Fruit fly (Drosophila melanogaster) whole organism, wandering third instar larva: ENCODE measurements around the gene CG6878.
A peak's percentile ranks its signal among the peaks of the same experiment; 100 is the strongest.

ENCODE experiments used
- CG32264 ChIP-seq: fragments of 200-800 bp; sonication (Bioruptor generic); optimal IDR thresholded peaks from 2 replicates; lab custom pipeline; 2016; ENCODE audit warnings: missing biosample characterization, missing genetic modification characterization
- CG9705 ChIP-seq: fragments of 200-800 bp; sonication (Bioruptor generic); optimal IDR thresholded peaks from 2 replicates; lab custom pipeline; 2018; ENCODE audit warnings: missing biosample characterization, mild to moderate bottlenecking, missing genetic modification characterization
- CrebA ChIP-seq: fragments of 200-800 bp; sonication (Bioruptor generic); optimal IDR thresholded peaks from 2 replicates; lab custom pipeline; 2016; ENCODE audit warnings: missing biosample characterization, mild to moderate bottlenecking, missing genetic modification characterization, borderline replicate concordance
- Dif ChIP-seq: fragments of 200-275, 200-300 bp; sonication (Bioruptor generic); optimal IDR thresholded peaks from 2 replicates; lab custom pipeline; 2018; ENCODE audit warnings: missing biosample characterization, missing genetic modification characterization; ENCODE audit not compliant: partially characterized antibody
- GATAd ChIP-seq: sonication (Bioruptor generic); optimal IDR thresholded peaks from 2 replicates; lab custom pipeline; 2016; ENCODE audit warnings: missing biosample characterization, missing genetic modification characterization
- HLH106 ChIP-seq: fragments of 200-800 bp; optimal IDR thresholded peaks from 3 replicates; lab custom pipeline; 2019; ENCODE audit warnings: missing biosample characterization, mild to moderate bottlenecking, missing genetic modification characterization, moderate library complexity
- Hnf4 ChIP-seq: fragments of 200-800 bp; sonication (Bioruptor generic); optimal IDR thresholded peaks from 2 replicates; lab custom pipeline; 2016; ENCODE audit warnings: missing biosample characterization, mild to moderate bottlenecking, missing genetic modification characterization
- Hr78 ChIP-seq: fragments of >200 bp; optimal IDR thresholded peaks from 2 replicates; lab custom pipeline; 2017; ENCODE audit warnings: missing biosample characterization, missing genetic modification characterization
- Hr83 ChIP-seq: fragments of 200-300 bp; sonication (Bioruptor generic); optimal IDR thresholded peaks from 2 replicates; lab custom pipeline; 2016; ENCODE audit warnings: missing biosample characterization, mild to moderate bottlenecking, missing genetic modification characterization, moderate library complexity; ENCODE audit not compliant: poor library complexity, severe bottlenecking
- Myc ChIP-seq: fragments of >200 bp; optimal IDR thresholded peaks from 2 replicates; lab custom pipeline; 2017
- N ChIP-seq: fragments of >200 bp; optimal IDR thresholded peaks from 2 replicates; lab custom pipeline; 2018; ENCODE audit warnings: missing biosample characterization, missing external identifiers, missing genetic modification characterization
- OdsH ChIP-seq: fragments of 200-800 bp; sonication (Bioruptor generic); optimal IDR thresholded peaks from 2 replicates; lab custom pipeline; 2016; ENCODE audit warnings: missing biosample characterization, mild to moderate bottlenecking, missing genetic modification characterization
- Sp1 ChIP-seq: fragments of 200-800 bp; sonication (Bioruptor generic); optimal IDR thresholded peaks from 3 replicates; lab custom pipeline; 2019; ENCODE audit warnings: missing biosample characterization, mild to moderate bottlenecking, missing genetic modification characterization, moderate library complexity
- Vsx2 ChIP-seq: fragments of 200-300, 225-300 bp; sonication (Bioruptor generic); optimal IDR thresholded peaks from 2 replicates; lab custom pipeline; 2018; ENCODE audit warnings: missing biosample characterization, missing genetic modification characterization; ENCODE audit not compliant: partially characterized antibody
- br ChIP-seq: fragments of 200-800 bp; sonication (Bioruptor generic); optimal IDR thresholded peaks from 2 replicates; lab custom pipeline; 2016; ENCODE audit warnings: missing biosample characterization, missing genetic modification characterization
- brk ChIP-seq: fragments of 200-800 bp; sonication (Bioruptor generic); optimal IDR thresholded peaks from 2 replicates; lab custom pipeline; 2016; ENCODE audit warnings: missing biosample characterization, mild to moderate bottlenecking, missing genetic modification characterization
- dl ChIP-seq, 2 experiments: fragments of 175-275, 200-275 bp in 1 of 2; fragments of 200-275 bp in 1 of 2; sonication (Bioruptor generic); optimal IDR thresholded peaks; lab custom pipeline; 2018; ENCODE audit warnings: mild to moderate bottlenecking in 2 of 2, missing biosample characterization in 2 of 2, missing genetic modification characterization in 2 of 2, moderate library complexity in 2 of 2; ENCODE audit not compliant: partially characterized antibody in 2 of 2, insufficient read depth in 1 of 2
- dsf ChIP-seq: sonication (Bioruptor generic); optimal IDR thresholded peaks from 2 replicates; lab custom pipeline; 2016; ENCODE audit warnings: missing biosample characterization, missing genetic modification characterization, borderline replicate concordance
- ey ChIP-seq: fragments of 200-800 bp; sonication (Bioruptor generic); optimal IDR thresholded peaks from 2 replicates; lab custom pipeline; 2016; ENCODE audit warnings: missing biosample characterization, missing genetic modification characterization
- foxo ChIP-seq, 2 experiments: fragments of 200-800 bp; sonication (Bioruptor generic); optimal IDR thresholded peaks; 2 replicates in 1 of 2; 3 replicates in 1 of 2; lab custom pipeline; 2016 to 2017; ENCODE audit warnings: missing biosample characterization in 2 of 2, missing genetic modification characterization in 2 of 2
- fru ChIP-seq: fragments of 200-800 bp; sonication (Bioruptor generic); optimal IDR thresholded peaks from 3 replicates; lab custom pipeline; 2016; ENCODE audit warnings: missing biosample characterization, mild to moderate bottlenecking, missing genetic modification characterization
- h ChIP-seq: fragments of 200-800 bp; sonication (Bioruptor generic); optimal IDR thresholded peaks from 3 replicates; lab custom pipeline; 2016; ENCODE audit warnings: missing biosample characterization, mild to moderate bottlenecking, missing genetic modification characterization
- jim ChIP-seq: fragments of 175-275, 200-325 bp; sonication (Bioruptor generic); optimal IDR thresholded peaks from 2 replicates; lab custom pipeline; 2016; ENCODE audit warnings: missing biosample characterization, mild to moderate bottlenecking, missing genetic modification characterization
- pan ChIP-seq: fragments of >200 bp; optimal IDR thresholded peaks from 2 replicates; lab custom pipeline; 2017
- psq ChIP-seq: fragments of 200-800 bp; sonication (Bioruptor generic); optimal IDR thresholded peaks from 3 replicates; lab custom pipeline; 2017; ENCODE audit warnings: missing biosample characterization, mild to moderate bottlenecking, missing genetic modification characterization, moderate library complexity
- rgr ChIP-seq: fragments of 200-800 bp; sonication (Bioruptor generic); optimal IDR thresholded peaks from 3 replicates; lab custom pipeline; 2016; ENCODE audit warnings: missing biosample characterization, mild to moderate bottlenecking, missing genetic modification characterization
- sage ChIP-seq: fragments of 200-800 bp; sonication (Bioruptor generic); optimal IDR thresholded peaks from 2 replicates; lab custom pipeline; 2016; ENCODE audit warnings: missing biosample characterization, mild to moderate bottlenecking, missing genetic modification characterization
- sv ChIP-seq: fragments of 200-800 bp; sonication (Bioruptor generic); optimal IDR thresholded peaks from 3 replicates; lab custom pipeline; 2016; ENCODE audit warnings: missing biosample characterization, missing genetic modification characterization
- tai ChIP-seq: sonication (Bioruptor generic); optimal IDR thresholded peaks from 2 replicates; lab custom pipeline; 2016; ENCODE audit warnings: missing biosample characterization, missing genetic modification characterization
- woc ChIP-seq: sonication (Bioruptor generic); optimal IDR thresholded peaks from 2 replicates; lab custom pipeline; 2016; ENCODE audit warnings: missing biosample characterization, mild to moderate bottlenecking, missing genetic modification characterization

The CG6878 gene

DNA sequence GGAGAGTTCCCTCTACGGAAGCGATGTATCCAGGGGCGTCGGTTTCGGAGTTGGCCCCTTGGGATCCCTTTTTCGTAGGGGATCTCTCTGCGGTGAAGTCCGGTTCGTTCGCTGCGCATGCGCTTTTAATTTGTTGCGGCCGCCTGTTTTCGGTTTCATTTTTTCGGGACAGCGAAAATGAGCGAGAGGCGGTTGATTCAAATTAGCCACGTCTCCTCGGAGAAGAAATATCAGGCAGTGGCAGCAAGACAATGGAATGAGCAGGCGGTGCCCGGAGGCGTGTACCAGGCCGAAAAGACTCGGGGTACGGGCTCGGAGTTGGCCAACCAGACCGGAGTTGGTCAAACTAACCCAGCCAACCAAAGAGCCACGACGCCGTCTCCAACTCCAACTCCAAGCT, 34.6 kb downstream of the CG6878 start:
- TF ChIP-seq foxo (GFP tag; optimal IDR thresholded peaks at IDR 0.05; lab: Kevin White, UChicago) (peak in 1 of 2 experiments; percentile 34), N (GFP tag; lab: Kevin White, UChicago) (no peak), Vsx2 (GFP tag; lab: Kevin White, UChicago) (peak; percentile 71), Sp1 (GFP tag; lab: Kevin White, UChicago) (peak; percentile 2)
- TF ChIP-seq, all 38 proteins: peak for 3

DNA sequence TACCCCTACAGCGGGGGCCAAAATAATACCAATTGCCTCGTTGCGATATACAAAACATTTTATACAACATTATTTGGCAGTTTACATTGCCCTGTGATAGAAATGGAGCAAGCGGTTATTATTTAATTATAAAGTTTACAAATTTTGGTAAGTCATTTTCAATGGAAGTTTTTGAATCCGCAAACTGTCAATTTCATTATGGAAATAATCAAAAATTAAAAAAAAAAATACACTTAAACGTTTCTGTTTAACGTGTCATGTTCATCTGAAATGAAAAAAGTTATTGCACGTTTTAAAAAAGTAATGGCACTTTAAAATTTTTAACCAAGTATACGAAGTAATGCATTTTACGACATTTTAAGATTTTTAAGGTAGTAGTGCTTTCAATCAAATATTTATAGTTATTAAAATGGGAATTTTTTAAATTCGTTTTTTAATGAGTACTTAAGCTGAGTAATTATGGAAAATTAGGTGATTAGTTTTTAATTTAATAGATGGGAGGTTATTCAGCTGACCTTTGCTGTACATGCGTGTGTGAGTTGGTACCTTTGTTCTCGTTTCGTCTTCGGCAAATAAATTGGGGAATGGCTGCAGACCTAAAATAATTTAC, 35.2 kb downstream of the CG6878 start:
- TF ChIP-seq Hr83 (GFP tag; lab: Kevin White, UChicago) (no peak), psq (peak; percentile 1)
- TF ChIP-seq, all 38 proteins: peak for 1

DNA sequence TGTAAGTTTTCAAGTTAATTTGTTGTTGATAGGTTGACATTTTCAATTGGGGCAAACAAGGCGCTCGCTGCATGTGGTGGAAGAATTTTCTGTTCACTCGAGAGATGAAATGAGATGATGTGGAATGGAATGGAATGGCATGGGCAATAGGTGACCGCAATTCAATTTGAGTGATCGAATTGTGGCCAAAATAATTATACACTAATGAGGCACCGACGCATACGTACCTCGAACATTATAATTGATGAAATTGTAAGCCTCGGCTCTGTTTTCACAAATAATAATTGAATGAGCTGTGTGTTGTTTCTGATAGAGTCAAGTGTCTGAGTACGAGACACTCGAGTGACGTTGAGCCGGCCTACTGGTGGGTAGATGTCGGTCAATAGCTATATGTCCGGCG, 36.4 kb downstream of the CG6878 start:
- TF ChIP-seq Sp1 (GFP tag; lab: Kevin White, UChicago) = no peak
- TF ChIP-seq pan (lab: Kevin White, UChicago) = no peak
- TF ChIP-seq OdsH (GFP tag; lab: Kevin White, UChicago) = no peak
- TF ChIP-seq h (GFP tag; lab: Kevin White, UChicago) = no peak
- TF ChIP-seq psq = no peak
- no peak for TF ChIP-seq ey
- no peak for TF ChIP-seq Hr78 (GFP tag; lab: Kevin White, UChicago)
- no peak for TF ChIP-seq rgr

DNA sequence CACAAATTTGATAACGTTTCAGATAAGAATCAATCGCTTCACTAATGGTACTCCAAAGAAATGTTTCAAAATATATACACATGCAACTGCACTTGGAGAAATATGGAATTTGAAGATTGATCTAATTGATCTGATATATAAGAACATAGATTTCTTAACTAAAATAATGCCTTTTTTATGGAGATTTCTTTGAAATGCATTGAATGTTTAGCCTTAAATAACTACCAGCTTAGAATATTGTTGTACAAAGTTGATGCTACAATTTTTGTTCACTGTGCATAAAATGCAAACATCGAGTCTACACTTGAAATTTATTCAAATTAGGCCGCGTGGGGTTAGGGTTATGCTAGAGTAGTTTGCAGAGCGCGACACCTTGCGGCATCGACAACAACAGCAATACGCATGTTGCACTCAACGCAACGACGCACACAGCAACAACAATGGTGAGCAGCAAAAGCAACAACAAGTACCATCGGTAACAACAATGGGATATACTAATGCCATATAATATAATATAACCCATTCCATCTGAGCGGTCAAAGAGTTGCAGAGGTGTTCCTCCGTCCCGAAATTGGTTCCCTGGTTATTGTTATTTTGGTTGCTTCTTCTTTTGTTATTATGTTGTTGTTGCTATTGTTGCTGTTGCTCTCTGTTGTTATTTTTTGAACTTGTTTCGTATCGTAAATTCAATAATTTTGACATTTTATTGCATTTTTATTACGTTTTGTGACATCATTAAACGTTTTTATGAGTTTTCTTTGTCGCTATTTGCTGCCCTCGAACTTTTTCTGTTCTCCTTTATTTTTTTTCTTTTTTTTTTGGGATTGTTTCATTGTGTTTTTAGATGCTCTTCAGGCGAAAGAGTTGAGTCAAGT, 37.8 kb downstream of the CG6878 start:
- TF ChIP-seq CrebA (GFP tag; lab: Kevin White, UChicago) (no peak), sv (GFP tag; lab: Kevin White, UChicago) (no peak), HLH106 (tag; lab: Kevin White, UChicago) (no peak), br (GFP tag; lab: Kevin White, UChicago) (no peak), fru (GFP tag; lab: Kevin White, UChicago) (no peak), jim (GFP tag; lab: Kevin White, UChicago) (no peak), CG32264 (GFP tag; lab: Kevin White, UChicago) (no peak), Hnf4 (no peak), Hr83 (GFP tag; lab: Kevin White, UChicago) (no peak), psq (no peak)

DNA sequence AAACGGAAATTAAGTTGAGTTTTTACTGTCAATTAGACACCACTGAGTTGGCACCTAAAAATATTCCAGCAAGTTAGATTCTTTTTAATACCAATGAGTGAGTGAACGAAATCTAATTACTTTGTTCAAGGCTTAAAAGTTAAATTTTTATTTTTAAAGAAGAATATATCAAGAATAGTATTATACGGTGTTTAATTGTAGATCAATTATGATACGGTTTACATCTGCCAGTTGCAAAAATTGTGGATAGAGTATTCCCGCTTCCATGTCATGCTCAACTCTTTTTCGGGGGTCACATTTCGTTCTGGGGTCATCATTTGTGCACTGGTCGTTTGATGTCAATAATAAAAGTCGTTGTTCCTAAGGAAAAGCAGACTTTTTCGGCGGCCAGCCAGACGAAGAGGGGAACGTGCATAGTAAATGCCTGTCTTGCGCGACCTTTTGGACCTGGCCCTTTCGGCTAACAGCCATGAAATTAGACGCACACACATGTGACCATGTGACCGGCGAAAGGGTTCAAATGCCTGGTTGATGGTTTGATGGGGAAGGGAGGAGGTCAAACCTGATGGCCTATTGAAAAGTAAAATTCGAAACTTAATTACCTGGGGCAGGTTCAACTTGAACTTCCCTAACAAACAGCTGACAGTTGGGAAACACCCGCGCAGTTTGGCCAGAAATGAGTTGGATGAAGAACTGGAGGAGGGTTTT, 38.8 kb downstream of the CG6878 start:
- TF ChIP-seq tai (GFP tag; lab: Kevin White, UChicago) (no peak), Myc (lab: Kevin White, UChicago) (no peak), GATAd (no peak), dsf (GFP tag; lab: Kevin White, UChicago) (no peak), dl (GFP tag; optimal IDR thresholded peaks at IDR 0.05; lab: Kevin White, UChicago; ENCODE audit: insufficient read depth in 1 of 2, partially characterized antibody in 2 of 2) (no peak), sage (GFP tag; lab: Kevin White, UChicago) (no peak), CG32264 (GFP tag; lab: Kevin White, UChicago) (no peak), CG9705 (GFP tag; lab: Kevin White, UChicago) (no peak), psq (no peak), Hnf4 (no peak), Sp1 (GFP tag; lab: Kevin White, UChicago) (no peak), N (GFP tag; lab: Kevin White, UChicago) (no peak), Dif (GFP tag; lab: Kevin White, UChicago) (no peak), woc (GFP tag; lab: Kevin White, UChicago) (no peak), brk (GFP tag; lab: Kevin White, UChicago) (no peak), Hr83 (GFP tag; lab: Kevin White, UChicago) (no peak)
